Fruit fly (Drosophila melanogaster) whole organism, embryonic: ENCODE data around the gene Lcp65Ac.

Source experiments
- B-H1 ChIP-seq: fragments of 200-800 bp; sonication (Bioruptor generic); IDR thresholded peaks from 3 replicates; pipeline ENCODE4 v1.3.6; 2022; ENCODE audit warnings: missing biosample characterization, missing genetic modification characterization
- CG10147 ChIP-seq: fragments of 200-800 bp; sonication (Bioruptor generic); optimal IDR thresholded peaks from 2 replicates; lab custom pipeline; 2019; ENCODE audit warnings: missing biosample characterization, mild to moderate bottlenecking, missing genetic modification characterization, moderate library complexity
- CG10267 ChIP-seq: fragments of 200-800 bp; sonication (Bioruptor generic); optimal IDR thresholded peaks from 2 replicates; lab custom pipeline; 2018; ENCODE audit warnings: missing biosample characterization, mild to moderate bottlenecking, missing genetic modification characterization, moderate library complexity
- CG11247 ChIP-seq: fragments of 200-800 bp; sonication (Bioruptor generic); IDR thresholded peaks from 2 replicates; pipeline ENCODE4 v1.3.6; 2022; ENCODE audit warnings: missing biosample characterization, missing genetic modification characterization
- CG11560 ChIP-seq: fragments of 200-800 bp; sonication (Bioruptor generic); IDR thresholded peaks from 3 replicates; pipeline ENCODE4 v1.3.6; 2022; ENCODE audit warnings: missing biosample characterization, missing genetic modification characterization
- CG13123 ChIP-seq: fragments of 200-800 bp; sonication (Bioruptor generic); optimal IDR thresholded peaks from 2 replicates; lab custom pipeline; 2016; ENCODE audit warnings: missing biosample characterization, missing genetic modification characterization
- CG15696 ChIP-seq: fragments of 200-800 bp; sonication (Bioruptor generic); optimal IDR thresholded peaks from 2 replicates; lab custom pipeline; 2019; ENCODE audit warnings: missing biosample characterization, mild to moderate bottlenecking, missing genetic modification characterization, moderate library complexity
- CG16779 ChIP-seq: fragments of 200-800 bp; sonication (Bioruptor generic); IDR thresholded peaks from 2 replicates; pipeline ENCODE4 v1.3.6; 2022; ENCODE audit warnings: missing biosample characterization, missing genetic modification characterization
- CG17802 ChIP-seq: fragments of 200-800 bp; sonication (Bioruptor generic); optimal IDR thresholded peaks from 2 replicates; lab custom pipeline; 2018; ENCODE audit warnings: missing biosample characterization, mild to moderate bottlenecking, missing genetic modification characterization, moderate library complexity
- CG18262 ChIP-seq: fragments of 200-800 bp; optimal IDR thresholded peaks from 3 replicates; lab custom pipeline; 2019; ENCODE audit warnings: missing biosample characterization, mild to moderate bottlenecking, missing genetic modification characterization, moderate library complexity
- CG1832 ChIP-seq: fragments of 200-800 bp; sonication (Bioruptor generic); optimal IDR thresholded peaks from 2 replicates; lab custom pipeline; 2017; ENCODE audit warnings: missing biosample characterization, mild to moderate bottlenecking, missing genetic modification characterization, inconsistent platforms
- CG42726 ChIP-seq: fragments of 200-800 bp; sonication (Bioruptor generic); IDR thresholded peaks from 2 replicates; pipeline ENCODE4 v1.3.6; 2022; ENCODE audit warnings: missing biosample characterization, missing genetic modification characterization; ENCODE audit not compliant: partially characterized antibody
- CG4404 ChIP-seq: fragments of 200-800 bp; sonication (Bioruptor generic); IDR thresholded peaks from 2 replicates; pipeline ENCODE4 v1.3.6; 2022; ENCODE audit warnings: missing biosample characterization, missing genetic modification characterization
- CG4730 ChIP-seq: fragments of 200-800 bp; sonication (Bioruptor generic); IDR thresholded peaks from 2 replicates; pipeline ENCODE4 v1.3.6; 2022; ENCODE audit warnings: missing biosample characterization, missing genetic modification characterization
- CG8290 ChIP-seq, 3 experiments: fragments of 200-800 bp; sonication (Bioruptor generic); optimal IDR thresholded peaks; 2 replicates each; lab custom pipeline; 2016 to 2019; ENCODE audit warnings: missing biosample characterization in 3 of 3, missing genetic modification characterization in 3 of 3, mild to moderate bottlenecking in 2 of 3, moderate library complexity in 1 of 3
- Camta ChIP-seq: fragments of 200-800 bp; sonication (Bioruptor generic); optimal IDR thresholded peaks from 2 replicates; lab custom pipeline; 2016; ENCODE audit warnings: missing biosample characterization, missing genetic modification characterization
- CrebB ChIP-seq: fragments of 200-800 bp; sonication (Bioruptor generic); optimal IDR thresholded peaks from 3 replicates; lab custom pipeline; 2018; ENCODE audit warnings: missing biosample characterization, mild to moderate bottlenecking, missing genetic modification characterization
- Dad ChIP-seq: fragments of 200-800 bp; sonication (Bioruptor generic); optimal IDR thresholded peaks from 3 replicates; lab custom pipeline; 2016; ENCODE audit warnings: missing biosample characterization, missing genetic modification characterization
- Dek ChIP-seq: fragments of 200-800 bp; sonication (Bioruptor generic); optimal IDR thresholded peaks from 3 replicates; lab custom pipeline; 2019; ENCODE audit warnings: missing biosample characterization, mild to moderate bottlenecking, missing genetic modification characterization, moderate library complexity
- Elba2 ChIP-seq: fragments of 200-800 bp; sonication (Bioruptor generic); optimal IDR thresholded peaks from 3 replicates; lab custom pipeline; 2016; ENCODE audit warnings: missing biosample characterization, missing genetic modification characterization
- Ets65A ChIP-seq: fragments of 200-800 bp; sonication (Bioruptor generic); peaks from one replicate; lab custom pipeline; 2016; ENCODE audit warnings: missing biosample characterization, missing genetic modification characterization
- Fer1 ChIP-seq: fragments of 200-800 bp; sonication (Bioruptor generic); optimal IDR thresholded peaks from 2 replicates; lab custom pipeline; 2017; ENCODE audit warnings: missing biosample characterization, mild to moderate bottlenecking, missing genetic modification characterization
- HHEX ChIP-seq: fragments of 200-800 bp; sonication (Bioruptor generic); optimal IDR thresholded peaks from 3 replicates; lab custom pipeline; 2017; ENCODE audit warnings: missing biosample characterization, mild to moderate bottlenecking, missing genetic modification characterization, missing genetic modification reagents
- Hand ChIP-seq: fragments of 200-800 bp; sonication (Bioruptor generic); optimal IDR thresholded peaks from 2 replicates; lab custom pipeline; 2017; ENCODE audit warnings: mild to moderate bottlenecking, missing biosample characterization, missing genetic modification reagents, missing genetic modification characterization
- Hr78 ChIP-seq, 2 experiments: fragments of 200-800 bp in 1 of 2; fragments of >200 bp in 1 of 2; sonication (Bioruptor generic) in 1 of 2; optimal IDR thresholded peaks; 2 replicates each; lab custom pipeline; 2017 to 2019; ENCODE audit warnings: missing biosample characterization in 2 of 2, missing genetic modification characterization in 2 of 2, mild to moderate bottlenecking in 1 of 2, moderate library complexity in 1 of 2
- Jarid2 ChIP-seq: fragments of 200-800 bp; sonication (Bioruptor generic); optimal IDR thresholded peaks from 3 replicates; lab custom pipeline; 2017; ENCODE audit warnings: mild to moderate bottlenecking, missing biosample characterization, missing genetic modification reagents, missing genetic modification characterization
- Mrtf ChIP-seq: fragments of 200-800 bp; sonication (Bioruptor generic); IDR thresholded peaks from 3 replicates; pipeline ENCODE4 v1.3.6; 2022; ENCODE audit warnings: missing biosample characterization, missing genetic modification characterization
- Pdp1 ChIP-seq, 2 experiments: fragments of 200-800 bp; sonication (Bioruptor generic); optimal IDR thresholded peaks; 3 replicates each; lab custom pipeline; 2016; ENCODE audit warnings: missing biosample characterization in 2 of 2, missing genetic modification characterization in 2 of 2, mild to moderate bottlenecking in 1 of 2, moderate library complexity in 1 of 2
- Sin3A ChIP-seq: fragments of >200 bp; optimal IDR thresholded peaks from 2 replicates; lab custom pipeline; 2018
- ab ChIP-seq: fragments of 200-800 bp; sonication (Bioruptor generic); optimal IDR thresholded peaks from 2 replicates; lab custom pipeline; 2016; ENCODE audit warnings: missing biosample characterization, missing genetic modification characterization
- al ChIP-seq: fragments of 200-800 bp; sonication (Bioruptor generic); IDR thresholded peaks from 2 replicates; pipeline ENCODE4 v1.3.6; 2022; ENCODE audit warnings: missing biosample characterization, missing genetic modification characterization
- ash1 ChIP-seq: fragments of 200-800 bp; sonication (Bioruptor generic); optimal IDR thresholded peaks from 2 replicates; lab custom pipeline; 2018; ENCODE audit warnings: missing biosample characterization, mild to moderate bottlenecking, missing genetic modification characterization
- az2 ChIP-seq: fragments of 200-800 bp; sonication (Bioruptor generic); optimal IDR thresholded peaks from 3 replicates; lab custom pipeline; 2016; ENCODE audit warnings: missing biosample characterization, missing genetic modification characterization
- bowl ChIP-seq: fragments of 200-800 bp; sonication (Bioruptor generic); IDR thresholded peaks from 2 replicates; pipeline ENCODE4 v1.3.6; 2022; ENCODE audit warnings: missing biosample characterization, missing genetic modification characterization
- cato ChIP-seq: fragments of 200-800 bp; sonication (Bioruptor generic); optimal IDR thresholded peaks from 2 replicates; lab custom pipeline; 2016; ENCODE audit warnings: missing biosample characterization, missing genetic modification characterization, borderline replicate concordance
- chn ChIP-seq: fragments of 200-800 bp; sonication (Bioruptor generic); optimal IDR thresholded peaks from 2 replicates; lab custom pipeline; 2016; ENCODE audit warnings: missing biosample characterization, missing genetic modification characterization
- da ChIP-seq: fragments of 200-800 bp; sonication (Bioruptor generic); optimal IDR thresholded peaks from 2 replicates; lab custom pipeline; 2016; ENCODE audit warnings: missing biosample characterization, missing genetic modification characterization
- dpn ChIP-seq, 2 experiments: fragments of 200-800 bp; sonication (Bioruptor generic); optimal IDR thresholded peaks; 3 replicates each; lab custom pipeline; 2016; ENCODE audit warnings: missing biosample characterization in 2 of 2, missing genetic modification characterization in 2 of 2
- ems ChIP-seq: fragments of 200-800 bp; sonication (Bioruptor generic); optimal IDR thresholded peaks from 3 replicates; lab custom pipeline; 2016; ENCODE audit warnings: missing biosample characterization, missing genetic modification characterization
- gcm ChIP-seq: fragments of 200-800 bp; sonication (Bioruptor generic); optimal IDR thresholded peaks from 2 replicates; lab custom pipeline; 2019; ENCODE audit warnings: missing biosample characterization, mild to moderate bottlenecking, missing genetic modification characterization, moderate library complexity
- ham ChIP-seq: fragments of 200-800 bp; sonication (Bioruptor generic); IDR thresholded peaks from 2 replicates; pipeline ENCODE4 v1.3.6; 2022; ENCODE audit warnings: missing biosample characterization, missing genetic modification characterization
- hth ChIP-seq: fragments of >200 bp; optimal IDR thresholded peaks from 2 replicates; lab custom pipeline; 2017; ENCODE audit warnings: inconsistent platforms
- kah ChIP-seq: fragments of 200-800 bp; sonication (Bioruptor generic); optimal IDR thresholded peaks from 2 replicates; lab custom pipeline; 2018; ENCODE audit warnings: missing biosample characterization, mild to moderate bottlenecking, missing genetic modification characterization
- onecut ChIP-seq: fragments of 200-800 bp; sonication (Bioruptor generic); IDR thresholded peaks from 2 replicates; pipeline ENCODE4 v1.3.6; 2022; ENCODE audit warnings: missing biosample characterization, missing genetic modification characterization
- row ChIP-seq: fragments of 200-800 bp; sonication (Bioruptor generic); IDR thresholded peaks from 3 replicates; pipeline ENCODE4 v1.3.6; 2022; ENCODE audit warnings: missing biosample characterization, missing genetic modification characterization
- run ChIP-seq: fragments of 200-800 bp; sonication (Bioruptor generic); optimal IDR thresholded peaks from 3 replicates; lab custom pipeline; 2018; ENCODE audit warnings: missing biosample characterization, mild to moderate bottlenecking, missing genetic modification characterization
- tna ChIP-seq: fragments of 200-800 bp; sonication (Bioruptor generic); IDR thresholded peaks from 2 replicates; pipeline ENCODE4 v1.3.6; 2022; ENCODE audit warnings: missing biosample characterization, missing genetic modification characterization; ENCODE audit not compliant: partially characterized antibody
- trh ChIP-seq: fragments of 200-800 bp; sonication (Bioruptor generic); optimal IDR thresholded peaks from 2 replicates; lab custom pipeline; 2016; ENCODE audit warnings: missing biosample characterization, missing genetic modification characterization
- z ChIP-seq: fragments of 200-800 bp; sonication (Bioruptor generic); IDR thresholded peaks from 3 replicates; pipeline ENCODE4 v1.3.6; 2022; ENCODE audit warnings: missing biosample characterization, missing genetic modification characterization
- zfh2 ChIP-seq: fragments of 200-800 bp; sonication (Bioruptor generic); optimal IDR thresholded peaks from 2 replicates; lab custom pipeline; 2016; ENCODE audit warnings: missing biosample characterization, missing genetic modification characterization

Lcp65Ac gene

DNA sequence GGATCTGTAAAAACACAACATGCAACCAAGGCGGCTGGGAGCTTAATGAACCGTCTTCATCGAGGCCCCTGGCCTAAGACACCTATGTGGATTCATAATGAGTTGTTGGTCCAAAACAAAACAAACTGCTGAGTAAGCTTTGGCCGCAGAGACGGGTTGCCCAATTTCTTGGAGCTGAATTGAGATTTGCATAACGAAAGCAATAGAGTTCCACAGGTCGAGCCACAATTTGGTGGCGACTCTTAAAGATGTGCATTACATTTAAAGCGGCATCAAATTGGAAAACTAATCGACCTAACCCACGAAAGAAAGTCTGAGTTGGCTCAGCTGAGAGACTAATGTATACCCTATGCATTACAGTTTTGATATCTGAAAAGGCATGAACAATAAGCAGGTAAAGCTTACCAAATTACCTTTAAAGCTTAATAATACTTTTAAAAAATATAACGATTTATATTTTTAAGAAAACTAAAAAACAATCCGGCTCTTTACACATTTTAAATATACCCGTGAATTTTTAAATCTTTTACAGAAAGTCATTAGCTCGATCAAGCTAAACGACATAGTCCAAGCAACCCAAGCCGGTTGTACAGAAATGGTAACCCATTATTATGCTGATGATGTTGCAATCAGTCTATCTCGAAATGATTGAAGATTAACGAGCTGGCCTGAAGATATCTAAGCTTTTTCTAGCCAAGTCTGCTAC, 12.9 kb downstream of the Lcp65Ac start, which contains the start of gene CG13297 (continued):
- peak in 1 of 2 experiments; percentile 10 for TF ChIP-seq dpn (GFP tag; optimal IDR thresholded peaks at IDR 0.05; lab: Kevin White, UChicago)
- TF ChIP-seq Ets65A (GFP tag; lab: Kevin White, UChicago): no peak
- TF ChIP-seq Pdp1 (GFP tag; optimal IDR thresholded peaks at IDR 0.05; lab: Kevin White, UChicago): peak in 1 of 2 experiments; percentile 2
- TF ChIP-seq Mrtf (GFP tag; lab: Robert Waterston, UW): no peak
- no peak for TF ChIP-seq CG11560 (tag; lab: Robert Waterston, UW)
- TF ChIP-seq CG4404 (GFP tag; lab: Robert Waterston, UW): no peak
- no peak for TF ChIP-seq CG17802
- TF ChIP-seq da (GFP tag; lab: Kevin White, UChicago): no peak
- TF ChIP-seq bowl (GFP tag; lab: Robert Waterston, UW): no peak
- peak; percentile 1 for TF ChIP-seq cato (GFP tag; lab: Kevin White, UChicago)
- peak; percentile 32 for TF ChIP-seq gcm (GFP tag; lab: Kevin White, UChicago)
- no peak for TF ChIP-seq Dad (GFP tag; lab: Kevin White, UChicago)
- TF ChIP-seq CG8290 (GFP tag; optimal IDR thresholded peaks at IDR 0.05; lab: Kevin White, UChicago): no peak
- no peak for TF ChIP-seq CG8290 (tag; optimal IDR thresholded peaks at IDR 0.05; lab: Kevin White, UChicago)
- no peak for TF ChIP-seq ham (GFP tag; lab: Robert Waterston, UW)
- no peak for TF ChIP-seq zfh2 (GFP tag; lab: Kevin White, UChicago)
- TF ChIP-seq tna (GFP tag; lab: Robert Waterston, UW): no peak
- TF ChIP-seq Camta: no peak
- no peak for TF ChIP-seq CG15696 (tag; lab: Kevin White, UChicago)
- peak in 1 of 2 experiments; percentile 76 for TF ChIP-seq Hr78 (GFP tag; optimal IDR thresholded peaks at IDR 0.05; lab: Kevin White, UChicago)
- TF ChIP-seq CG1832: no peak
- no peak for TF ChIP-seq ab (GFP tag; lab: Kevin White, UChicago)
- TF ChIP-seq ash1 (GFP tag; lab: Kevin White, UChicago): no peak
- TF ChIP-seq HHEX (GFP tag; lab: Kevin White, UChicago): no peak
- no peak for TF ChIP-seq ems (GFP tag; lab: Kevin White, UChicago)
- TF ChIP-seq Hand (GFP tag; lab: Kevin White, UChicago): no peak
- no peak for TF ChIP-seq hth (lab: Kevin White, UChicago)
- TF ChIP-seq Fer1 (GFP tag; lab: Kevin White, UChicago): peak; percentile 38
- TF ChIP-seq Dek (tag; lab: Kevin White, UChicago): peak; percentile 22
- TF ChIP-seq kah: no peak
- no peak for TF ChIP-seq al
- peak; percentile 60 for TF ChIP-seq run (tag; lab: Kevin White, UChicago)
- TF ChIP-seq row: peak; percentile 70
- TF ChIP-seq chn (GFP tag; lab: Kevin White, UChicago): no peak
- peak; percentile 42 for TF ChIP-seq az2 (GFP tag; lab: Kevin White, UChicago)
- no peak for TF ChIP-seq CG11247 (GFP tag; lab: Robert Waterston, UW)
- TF ChIP-seq CG42726 (GFP tag; lab: Robert Waterston, UW): no peak
- no peak for TF ChIP-seq z
- TF ChIP-seq Sin3A (lab: Kevin White, UChicago): no peak
- peak; percentile 40; the same call in 1 of the 2 replicates for TF ChIP-seq CG4730 (GFP tag; lab: Robert Waterston, UW)
- no peak for TF ChIP-seq CG13123 (GFP tag; lab: Kevin White, UChicago)
- no peak for TF ChIP-seq Jarid2 (GFP tag; lab: Kevin White, UChicago)
- TF ChIP-seq CrebB (tag; lab: Kevin White, UChicago): no peak
- TF ChIP-seq CG16779 (GFP tag; lab: Robert Waterston, UW): no peak
- TF ChIP-seq CG10147: peak; percentile 30
- TF ChIP-seq CG18262: peak; percentile 73
- no peak for TF ChIP-seq onecut (GFP tag; lab: Robert Waterston, UW)
- no peak for TF ChIP-seq trh (GFP tag; lab: Kevin White, UChicago)
- TF ChIP-seq Elba2 (GFP tag; lab: Kevin White, UChicago): no peak
- TF ChIP-seq B-H1 (GFP tag; lab: Robert Waterston, UW): peak; percentile 48; the same call in 2 of the 3 replicates
- peak; percentile 50 for TF ChIP-seq CG10267
